Fruit fly (Drosophila melanogaster): Measurements from ENCODE around the gene CG13482.

DNA sequence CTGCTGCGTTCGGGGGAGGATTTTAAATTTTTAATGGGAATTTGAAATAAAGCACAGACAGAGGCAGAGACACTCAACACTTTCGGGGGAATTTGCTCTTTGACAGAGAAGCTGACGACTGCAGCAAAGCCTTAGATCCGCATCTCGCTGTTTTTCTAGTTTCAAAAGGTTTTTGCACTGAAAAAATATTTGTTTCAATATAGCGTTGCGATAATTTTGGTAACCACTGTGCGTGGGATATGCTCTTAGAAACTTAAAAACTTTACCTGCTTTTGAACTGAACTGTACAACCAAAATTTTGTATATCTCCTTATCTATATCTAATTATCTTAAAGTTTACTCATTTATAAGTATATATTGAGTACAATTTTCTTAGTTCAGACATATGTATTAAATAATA lies 25.9 kb upstream of the CG13482 start:
- TF ChIP-seq CTCF (optimal IDR thresholded peaks at IDR 0.05) (no peak), CG8478 (optimal IDR thresholded peaks at IDR 0.05) (no peak)
